Worm (Caenorhabditis elegans) whole organism, L2 larva: ENCODE measurements around the gene fbxa-95.

Experiments used
- alr-1 ChIP-seq: fragments of 150-350 bp; optimal IDR thresholded peaks from 2 replicates; lab custom pipeline; 2014; ENCODE audit warnings: missing biosample characterization, missing genetic modification characterization
- zag-1 ChIP-seq: fragments of 150-350 bp; optimal IDR thresholded peaks from 2 replicates; lab custom pipeline; 2014; ENCODE audit warnings: missing biosample characterization, missing genetic modification characterization

DNA sequence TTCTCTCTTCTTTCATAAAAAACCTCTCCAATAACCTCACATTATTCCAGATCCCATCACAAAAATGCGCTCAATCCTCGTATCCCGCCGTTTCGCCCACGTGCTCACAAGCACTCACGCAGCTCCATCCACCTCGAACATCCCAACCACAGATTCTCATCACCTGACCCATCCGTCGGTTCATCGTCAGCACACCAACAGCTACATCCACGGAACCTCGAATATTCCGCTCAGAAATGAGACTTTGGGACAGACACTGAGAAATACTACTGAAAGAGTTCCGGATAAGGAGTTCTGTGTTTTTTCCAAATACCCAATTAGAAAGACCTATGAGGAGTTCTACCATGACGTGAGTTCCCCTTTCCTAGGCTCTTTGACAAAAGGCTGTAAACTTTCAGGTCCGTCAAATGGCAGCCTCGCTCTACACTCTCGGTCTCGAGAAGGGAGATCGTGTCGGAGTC, 3.9 kb upstream of the fbxa-95 start, which contains the start of gene acs-2:
- no peak for TF ChIP-seq zag-1
- no peak for TF ChIP-seq alr-1 (tag; lab: Kevin White, UChicago)
